Worm (Caenorhabditis elegans): Measurements from ENCODE around the gene K10H10.7.
A peak's percentile ranks its signal among the peaks of the same experiment; 100 is the strongest.

K10H10.7 gene

DNA sequence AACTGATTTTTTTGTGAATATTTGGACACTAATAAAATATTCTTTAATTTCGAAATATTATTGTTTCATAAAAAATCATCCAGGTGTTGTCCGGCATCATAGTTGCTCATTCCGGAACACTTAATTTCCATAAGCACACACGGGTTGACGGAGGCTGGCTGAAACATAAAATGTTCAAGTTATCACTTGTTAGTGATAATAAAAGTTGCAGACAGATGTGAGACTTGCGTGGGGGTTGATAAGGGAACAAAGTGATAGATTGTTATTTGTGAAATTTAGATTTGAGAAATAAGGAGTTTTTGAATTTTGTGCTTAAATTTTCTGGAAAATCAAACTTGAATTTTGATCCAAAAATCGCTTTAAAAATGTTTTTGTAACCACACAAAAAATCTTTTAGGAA is 2.7 kb upstream of the K10H10.7 start:
- TF ChIP-seq ceh-82 (tag; optimal IDR thresholded peaks at IDR 0.05) (no peak), elt-2 (tag; optimal IDR thresholded peaks at IDR 0.05) (peak; percentile 54)

DNA sequence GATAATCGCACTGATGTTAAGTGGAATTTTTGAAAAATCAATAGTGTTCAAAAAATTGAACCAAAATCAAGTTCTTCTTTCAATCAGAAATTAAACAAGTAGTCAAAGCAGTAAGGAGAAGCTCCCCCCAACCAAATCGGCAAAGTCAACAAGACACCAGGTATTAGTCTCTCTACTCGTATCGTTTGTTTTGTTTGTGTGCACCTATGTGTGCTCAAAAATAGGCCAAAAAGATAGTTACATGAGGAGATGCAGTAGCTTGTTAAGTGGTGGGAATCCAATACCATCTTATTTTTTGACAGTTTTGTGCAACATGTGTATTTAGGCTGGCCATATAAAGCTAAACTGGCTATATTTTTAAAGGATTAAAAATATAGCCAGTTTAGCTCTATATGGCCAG is 1.2 kb downstream of the K10H10.7 start, which contains the start of gene K10H10.12:
Gene K10H10.12 (minus strand): TSS at position 101 of the 400 bp plus-strand sequence.
- TF ChIP-seq aly-2 (tag; optimal IDR thresholded peaks at IDR 0.05) = no peak
- TF ChIP-seq ztf-4 (tag; optimal IDR thresholded peaks at IDR 0.05) = no peak
- no peak for TF ChIP-seq hmg-11 (tag; optimal IDR thresholded peaks at IDR 0.05)
- TF ChIP-seq pha-4 (tag; optimal IDR thresholded peaks at IDR 0.05) = peak; percentile 41
- TF ChIP-seq daf-12 (tag; optimal IDR thresholded peaks at IDR 0.05) = no peak
- no peak for TF ChIP-seq skn-1 (tag; optimal IDR thresholded peaks at IDR 0.05)
- TF ChIP-seq egl-27 (tag; optimal IDR thresholded peaks at IDR 0.05) = no peak

DNA sequence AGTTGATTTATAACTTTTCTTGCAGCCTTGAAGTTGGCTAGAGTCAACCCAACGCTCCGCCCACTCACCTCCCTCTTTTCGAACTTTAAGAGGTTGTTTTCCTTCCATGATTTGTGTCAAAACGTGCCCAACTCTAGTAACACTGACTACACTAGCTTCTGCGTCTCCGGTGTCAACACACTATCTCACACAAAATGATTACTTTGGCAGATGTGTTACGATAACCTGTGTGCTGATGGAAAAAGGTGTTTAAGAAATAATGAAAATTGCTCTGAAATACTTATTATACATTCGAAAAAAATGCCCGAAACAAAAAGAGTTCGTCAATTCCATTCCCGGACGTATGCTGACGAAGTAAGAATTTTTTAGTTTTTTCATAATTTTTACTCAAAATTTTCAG is 4.5 kb downstream of the K10H10.7 start, which contains the start of gene K10H10.6:
Gene K10H10.6 (plus strand): TSS at position 301 of the 400 bp plus-strand sequence.
- TF ChIP-seq ztf-4 (tag; optimal IDR thresholded peaks at IDR 0.05) = no peak
- TF ChIP-seq fkh-10 (GFP tag; optimal IDR thresholded peaks at IDR 0.05) = no peak
- TF ChIP-seq elt-3 (tag; optimal IDR thresholded peaks at IDR 0.05) = no peak
- TF ChIP-seq R02D3.7 (tag; optimal IDR thresholded peaks at IDR 0.05) = no peak
- TF ChIP-seq ceh-28 (tag; optimal IDR thresholded peaks at IDR 0.05) = no peak
- TF ChIP-seq nhr-237 (tag; optimal IDR thresholded peaks at IDR 0.05) = no peak
- no peak for TF ChIP-seq nhr-77 (tag; optimal IDR thresholded peaks at IDR 0.05)
- TF ChIP-seq skn-1 (tag; optimal IDR thresholded peaks at IDR 0.05) = no peak
- TF ChIP-seq jun-1 (tag; optimal IDR thresholded peaks at IDR 0.05) = no peak
- no peak for TF ChIP-seq fkh-2 (tag; optimal IDR thresholded peaks at IDR 0.05)
- no peak for TF ChIP-seq tbx-2 (tag; optimal IDR thresholded peaks at IDR 0.05)
- no peak for TF ChIP-seq nhr-11 (tag; optimal IDR thresholded peaks at IDR 0.05)
- TF ChIP-seq egl-27 (tag; optimal IDR thresholded peaks at IDR 0.05) = no peak
- TF ChIP-seq ceh-16 (tag; optimal IDR thresholded peaks at IDR 0.05) = no peak
- TF ChIP-seq elt-1 (tag; optimal IDR thresholded peaks at IDR 0.05) = no peak
- no peak for TF ChIP-seq unc-62 (GFP tag; optimal IDR thresholded peaks at IDR 0.05)
- TF ChIP-seq ZK546.5 (tag; optimal IDR thresholded peaks at IDR 0.05) = no peak

DNA sequence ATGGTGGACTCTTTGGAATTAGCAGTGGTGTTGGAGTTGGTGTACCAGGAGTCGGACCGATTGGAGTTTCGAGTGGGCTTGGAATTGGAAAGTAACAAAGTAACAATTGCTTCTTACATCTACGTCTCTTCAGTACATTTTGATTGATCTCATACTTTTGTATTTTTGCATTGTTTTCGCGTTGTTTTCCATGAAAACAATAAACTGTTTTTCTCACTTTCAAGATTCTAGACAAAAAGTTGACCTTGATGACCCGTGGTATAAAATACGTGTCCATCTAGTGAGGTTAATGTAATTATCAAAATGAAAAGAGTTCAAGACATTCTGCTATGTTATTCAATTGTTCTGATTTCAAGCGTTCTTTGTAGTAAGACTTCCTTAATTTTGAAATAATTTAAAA is 6.0 kb downstream of the K10H10.7 start, which contains the start of gene K10H10.5:
Gene K10H10.5 (plus strand): TSS at position 301 of the 400 bp plus-strand sequence.
- TF ChIP-seq pqm-1 (tag; optimal IDR thresholded peaks at IDR 0.05) (no peak), nhr-67 (tag; optimal IDR thresholded peaks at IDR 0.05) (no peak), eor-1 (tag; optimal IDR thresholded peaks at IDR 0.05) (no peak), nhr-76 (tag; optimal IDR thresholded peaks at IDR 0.05) (no peak), lin-39 (tag; optimal IDR thresholded peaks at IDR 0.05) (no peak), lsy-12 (tag; optimal IDR thresholded peaks at IDR 0.05) (no peak), ceh-9 (tag; optimal IDR thresholded peaks at IDR 0.05) (no peak), unc-39 (tag; optimal IDR thresholded peaks at IDR 0.05) (no peak), lin-15B (tag; optimal IDR thresholded peaks at IDR 0.05) (no peak), nhr-77 (tag; optimal IDR thresholded peaks at IDR 0.05) (no peak), ceh-82 (tag; optimal IDR thresholded peaks at IDR 0.05) (no peak), egl-27 (tag; optimal IDR thresholded peaks at IDR 0.05) (no peak), fkh-10 (GFP tag; optimal IDR thresholded peaks at IDR 0.05) (no peak), R02D3.7 (tag; optimal IDR thresholded peaks at IDR 0.05) (no peak), mdl-1 (tag; optimal IDR thresholded peaks at IDR 0.05) (no peak)

DNA sequence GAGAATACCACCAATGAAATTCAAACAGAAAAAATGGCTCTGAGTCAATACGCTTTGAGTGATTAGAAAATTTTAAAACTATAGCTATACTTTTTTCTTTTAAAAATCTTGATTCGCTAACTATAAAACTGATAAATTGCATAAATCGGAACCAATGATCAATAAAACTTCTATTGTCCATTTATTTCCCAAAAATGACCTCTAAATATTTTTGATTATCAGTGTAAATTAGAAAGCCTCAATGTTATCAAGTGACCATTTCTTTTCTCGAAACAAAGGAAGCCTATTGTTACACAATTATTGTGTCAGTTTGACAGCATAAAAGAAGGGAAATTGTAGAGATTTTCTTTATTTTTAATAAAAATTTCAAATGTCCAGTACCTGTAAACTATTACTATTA is 7.3 kb downstream of the K10H10.7 start, which contains the start of gene K10H10.4:
Gene K10H10.4 (plus strand): TSS at position 301 of the 400 bp plus-strand sequence.
- no peak for TF ChIP-seq sea-2 (GFP tag; optimal IDR thresholded peaks at IDR 0.05)
- TF ChIP-seq lsy-12 (tag; optimal IDR thresholded peaks at IDR 0.05) = no peak
- no peak for TF ChIP-seq egl-5 (tag; optimal IDR thresholded peaks at IDR 0.05)
- TF ChIP-seq ceh-9 (tag; optimal IDR thresholded peaks at IDR 0.05) = no peak
- TF ChIP-seq aly-2 (tag; optimal IDR thresholded peaks at IDR 0.05) = no peak
- TF ChIP-seq snpc-4 (tag; optimal IDR thresholded peaks at IDR 0.05) = no peak
- TF ChIP-seq daf-12 (tag; optimal IDR thresholded peaks at IDR 0.05) = no peak
- TF ChIP-seq nhr-237 (tag; optimal IDR thresholded peaks at IDR 0.05) = no peak
- no peak for TF ChIP-seq jun-1 (tag; optimal IDR thresholded peaks at IDR 0.05)
- TF ChIP-seq ztf-11 (tag; optimal IDR thresholded peaks at IDR 0.05) = no peak
- no peak for TF ChIP-seq nhr-67 (tag; optimal IDR thresholded peaks at IDR 0.05)
- no peak for TF ChIP-seq pha-4 (tag; optimal IDR thresholded peaks at IDR 0.05)
- no peak for TF ChIP-seq hmg-11 (tag; optimal IDR thresholded peaks at IDR 0.05)
- no peak for TF ChIP-seq R02D3.7 (tag; optimal IDR thresholded peaks at IDR 0.05)
- TF ChIP-seq nhr-28 (tag; optimal IDR thresholded peaks at IDR 0.05) = no peak
- no peak for TF ChIP-seq fos-1 (tag; optimal IDR thresholded peaks at IDR 0.05)
- TF ChIP-seq zag-1 (tag; optimal IDR thresholded peaks at IDR 0.05) = no peak
- TF ChIP-seq ceh-16 (tag; optimal IDR thresholded peaks at IDR 0.05) = no peak
- TF ChIP-seq nhr-25 (tag; optimal IDR thresholded peaks at IDR 0.05) = no peak
- no peak for TF ChIP-seq nhr-11 (tag; optimal IDR thresholded peaks at IDR 0.05)

All from whole organism, L3 larva.